Worm (Caenorhabditis elegans) whole organism, L4/young adult: ENCODE data around the gene zim-3.

Source experiments
- W03F9.2 ChIP-seq: fragments of 150-350 bp; optimal IDR thresholded peaks from 2 replicates; lab custom pipeline; 2014; ENCODE audit warnings: missing biosample characterization, missing genetic modification characterization
- dao-5 ChIP-seq: sonication (generic microtip); optimal IDR thresholded peaks from 2 replicates; lab custom pipeline; 2016; ENCODE audit warnings: missing genotype, missing genetic modification characterization, moderate library complexity, missing compliant biosample characterization
- him-1 ChIP-seq: sonication (generic microtip); optimal IDR thresholded peaks from 2 replicates; lab custom pipeline; 2016; ENCODE audit warnings: missing genotype, missing genetic modification reagents, missing genetic modification characterization, missing compliant biosample characterization

DNA sequence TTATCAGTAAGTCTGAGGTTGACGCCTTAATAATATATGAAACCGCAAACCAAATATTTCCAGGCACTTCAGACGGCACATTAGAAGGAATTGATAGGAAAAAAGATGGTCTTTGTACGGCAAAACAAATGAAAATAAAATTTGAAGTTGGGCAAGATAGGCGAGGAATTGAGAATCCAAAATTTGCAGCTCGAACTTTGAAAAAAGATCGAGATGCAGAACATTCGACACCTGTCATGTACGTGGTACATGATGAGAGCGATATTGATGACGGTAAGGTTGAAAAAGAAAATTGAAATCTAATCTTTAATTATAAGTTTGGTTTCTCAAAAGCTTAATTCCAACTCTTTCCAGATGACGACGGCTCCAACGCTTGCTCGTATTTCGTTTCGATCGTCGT, 19.1 kb downstream of the zim-3 start:
- TF ChIP-seq him-1 (tag; lab: Kevin White, UChicago) = no peak
- TF ChIP-seq dao-5 (tag; lab: Kevin White, UChicago) = no peak
- no peak for TF ChIP-seq W03F9.2 (tag; lab: Kevin White, UChicago)
